Fruit fly (Drosophila melanogaster) whole organism, embryonic: ENCODE data around the gene SsRbeta.

Experiments
- Ada2b ChIP-seq: fragments of 200-800 bp; sonication (Bioruptor generic); IDR thresholded peaks from 2 replicates; pipeline ENCODE4 v1.3.6; 2022; ENCODE audit warnings: missing biosample characterization, missing genetic modification characterization
- Aef1 ChIP-seq: fragments of 200-800 bp; sonication (Bioruptor generic); IDR thresholded peaks from 3 replicates; pipeline ENCODE4 v1.3.6; 2022; ENCODE audit warnings: missing biosample characterization, missing genetic modification characterization
- Antp ChIP-seq: fragments of 200-800 bp; sonication (Bioruptor generic); optimal IDR thresholded peaks from 3 replicates; lab custom pipeline; 2016; ENCODE audit warnings: missing biosample characterization, missing genetic modification characterization
- Bdp1 ChIP-seq: fragments of 200-800 bp; sonication (Bioruptor generic); optimal IDR thresholded peaks from 3 replicates; lab custom pipeline; 2016; ENCODE audit warnings: missing biosample characterization, missing genetic modification characterization
- C15 ChIP-seq: fragments of 200-800 bp; sonication (Bioruptor generic); IDR thresholded peaks from 3 replicates; pipeline ENCODE4 v1.3.6; 2022; ENCODE audit warnings: missing biosample characterization, missing genetic modification characterization
- CG10147 ChIP-seq: fragments of 200-800 bp; sonication (Bioruptor generic); optimal IDR thresholded peaks from 2 replicates; lab custom pipeline; 2019; ENCODE audit warnings: missing biosample characterization, mild to moderate bottlenecking, missing genetic modification characterization, moderate library complexity
- CG1024 ChIP-seq: fragments of 200-800 bp; sonication (Bioruptor generic); IDR thresholded peaks from 2 replicates; pipeline ENCODE4 v1.3.6; 2022; ENCODE audit warnings: missing biosample characterization, missing genetic modification characterization
- CG10274 ChIP-seq: fragments of 200-800 bp; sonication (Bioruptor generic); optimal IDR thresholded peaks from 3 replicates; lab custom pipeline; 2017; ENCODE audit warnings: missing biosample characterization, mild to moderate bottlenecking, missing genetic modification characterization
- CG12219 ChIP-seq: fragments of 200-800 bp; sonication (Bioruptor generic); optimal IDR thresholded peaks from 3 replicates; lab custom pipeline; 2018; ENCODE audit warnings: missing biosample characterization, mild to moderate bottlenecking, missing genetic modification characterization
- CG16815 ChIP-seq: fragments of 200-800 bp; sonication (Bioruptor generic); optimal IDR thresholded peaks from 3 replicates; lab custom pipeline; 2017; ENCODE audit warnings: missing biosample characterization, mild to moderate bottlenecking, missing genetic modification characterization
- CG1792 ChIP-seq: fragments of 200-800 bp; sonication (Bioruptor generic); optimal IDR thresholded peaks from 2 replicates; lab custom pipeline; 2016; ENCODE audit warnings: missing biosample characterization, missing genetic modification characterization
- CG18476 ChIP-seq: fragments of 200-800 bp; sonication (Bioruptor generic); optimal IDR thresholded peaks from 2 replicates; lab custom pipeline; 2016; ENCODE audit warnings: missing biosample characterization, mild to moderate bottlenecking, missing genetic modification characterization
- CG2116 ChIP-seq: fragments of 200-800 bp; sonication (Bioruptor generic); optimal IDR thresholded peaks from 3 replicates; lab custom pipeline; 2018; ENCODE audit warnings: missing biosample characterization, mild to moderate bottlenecking, missing genetic modification characterization
- CG2120 ChIP-seq: fragments of 200-800 bp; sonication (Bioruptor generic); optimal IDR thresholded peaks from 3 replicates; lab custom pipeline; 2016; ENCODE audit warnings: missing biosample characterization, missing genetic modification characterization
- CG2712 ChIP-seq: fragments of 200-800 bp; optimal IDR thresholded peaks from 3 replicates; lab custom pipeline; 2019; ENCODE audit warnings: missing biosample characterization, mild to moderate bottlenecking, missing genetic modification characterization, moderate library complexity
- CG3065 ChIP-seq: fragments of 200-800 bp; sonication (Bioruptor generic); optimal IDR thresholded peaks from 2 replicates; lab custom pipeline; 2016; ENCODE audit warnings: missing biosample characterization, missing genetic modification characterization
- CG31224 ChIP-seq: fragments of 200-800 bp; sonication (Bioruptor generic); IDR thresholded peaks from 2 replicates; pipeline ENCODE4 v1.3.6; 2022; ENCODE audit warnings: missing biosample characterization, missing genetic modification characterization
- CG31388 ChIP-seq: fragments of 200-800 bp; sonication (Bioruptor generic); optimal IDR thresholded peaks from 2 replicates; lab custom pipeline; 2016; ENCODE audit warnings: missing biosample characterization, missing genetic modification characterization
- CG43689 ChIP-seq: fragments of 200-800 bp; sonication (Bioruptor generic); IDR thresholded peaks from 2 replicates; pipeline ENCODE4 v1.3.6; 2022; ENCODE audit warnings: missing biosample characterization, missing genetic modification characterization
- CG4854 ChIP-seq: fragments of 200-800 bp; sonication (Bioruptor generic); optimal IDR thresholded peaks from 2 replicates; lab custom pipeline; 2016; ENCODE audit warnings: missing biosample characterization, missing genetic modification characterization, inconsistent platforms
- CG7357 ChIP-seq: fragments of 200-800 bp; sonication (Bioruptor generic); IDR thresholded peaks from 3 replicates; pipeline ENCODE4 v1.3.6; 2022; ENCODE audit warnings: missing biosample characterization, missing genetic modification characterization
- CG7928 ChIP-seq: fragments of 200-800 bp; sonication (Bioruptor generic); optimal IDR thresholded peaks from 2 replicates; lab custom pipeline; 2017; ENCODE audit warnings: missing biosample characterization, mild to moderate bottlenecking, missing genetic modification characterization
- CrebB ChIP-seq: fragments of 200-800 bp; sonication (Bioruptor generic); optimal IDR thresholded peaks from 3 replicates; lab custom pipeline; 2018; ENCODE audit warnings: missing biosample characterization, mild to moderate bottlenecking, missing genetic modification characterization
- Dbx ChIP-seq: fragments of 200-800 bp; sonication (Bioruptor generic); IDR thresholded peaks from 3 replicates; pipeline ENCODE4 v1.3.6; 2022; ENCODE audit warnings: missing biosample characterization, missing genetic modification characterization
- Fer1 ChIP-seq: fragments of 200-800 bp; sonication (Bioruptor generic); optimal IDR thresholded peaks from 2 replicates; lab custom pipeline; 2017; ENCODE audit warnings: missing biosample characterization, mild to moderate bottlenecking, missing genetic modification characterization
- HLH4C ChIP-seq: fragments of 200-800 bp; sonication (Bioruptor generic); IDR thresholded peaks from 3 replicates; pipeline ENCODE4 v1.3.6; 2022; ENCODE audit warnings: missing biosample characterization, missing genetic modification characterization; ENCODE audit not compliant: partially characterized antibody
- MTF-1 ChIP-seq: fragments of 200-800 bp; sonication (Bioruptor generic); optimal IDR thresholded peaks from 2 replicates; lab custom pipeline; 2018; ENCODE audit warnings: missing biosample characterization, mild to moderate bottlenecking, missing genetic modification characterization, borderline replicate concordance
- Mad ChIP-seq: fragments of 200-800 bp; sonication (Bioruptor generic); optimal IDR thresholded peaks from 2 replicates; lab custom pipeline; 2016; ENCODE audit warnings: missing biosample characterization, missing genetic modification characterization
- NK7.1 ChIP-seq: fragments of 200-800 bp; sonication (Bioruptor generic); optimal IDR thresholded peaks from 3 replicates; lab custom pipeline; 2016; ENCODE audit warnings: missing biosample characterization, missing genetic modification characterization
- Nf-YA ChIP-seq: fragments of 200-800 bp; sonication (Bioruptor generic); IDR thresholded peaks from 2 replicates; pipeline ENCODE4 v1.3.6; 2022; ENCODE audit warnings: missing biosample characterization, missing genetic modification characterization
- NfI ChIP-seq: fragments of 200-800 bp; sonication (Bioruptor generic); optimal IDR thresholded peaks from 3 replicates; lab custom pipeline; 2018; ENCODE audit warnings: missing biosample characterization, mild to moderate bottlenecking, missing genetic modification characterization, moderate library complexity
- Sox100B ChIP-seq: fragments of 200-800 bp; sonication (Bioruptor generic); optimal IDR thresholded peaks from 3 replicates; lab custom pipeline; 2018; ENCODE audit warnings: missing biosample characterization, mild to moderate bottlenecking, missing genetic modification characterization
- Stat92E ChIP-seq, 3 experiments: fragments of >200 bp in 2 of 3; fragments of 200-800 bp in 1 of 3; sonication (Bioruptor generic) in 1 of 3; optimal IDR thresholded peaks; 2 replicates each; lab custom pipeline; 2017 to 2019; ENCODE audit warnings: missing biosample characterization in 3 of 3, missing genetic modification characterization in 3 of 3, mild to moderate bottlenecking in 1 of 3, moderate library complexity in 1 of 3
- ac ChIP-seq: fragments of 200-800 bp; sonication (Bioruptor generic); optimal IDR thresholded peaks from 3 replicates; lab custom pipeline; 2017; ENCODE audit warnings: missing biosample characterization, mild to moderate bottlenecking, missing genetic modification characterization
- ase ChIP-seq: fragments of 200-800 bp; sonication (Bioruptor generic); IDR thresholded peaks from 3 replicates; pipeline ENCODE4 v1.3.6; 2022; ENCODE audit warnings: missing biosample characterization, missing genetic modification characterization
- ash1 ChIP-seq: fragments of 200-800 bp; sonication (Bioruptor generic); optimal IDR thresholded peaks from 2 replicates; lab custom pipeline; 2018; ENCODE audit warnings: missing biosample characterization, mild to moderate bottlenecking, missing genetic modification characterization
- bigmax ChIP-seq: fragments of 200-800 bp; sonication (Bioruptor generic); optimal IDR thresholded peaks from 2 replicates; lab custom pipeline; 2018; ENCODE audit warnings: missing biosample characterization, mild to moderate bottlenecking, missing genetic modification characterization
- dati ChIP-seq: fragments of 200-800 bp; sonication (Bioruptor generic); IDR thresholded peaks from 2 replicates; pipeline ENCODE4 v1.3.6; 2022; ENCODE audit warnings: missing biosample characterization, missing genetic modification characterization
- esg ChIP-seq: fragments of 200-800 bp; sonication (Bioruptor generic); conservative IDR thresholded peaks from 2 replicates; pipeline ENCODE4 v1.3.6; 2022; ENCODE audit warnings: missing biosample characterization, missing genetic modification characterization
- gsb ChIP-seq: fragments of 200-800 bp; sonication (Bioruptor generic); IDR thresholded peaks from 2 replicates; pipeline ENCODE4 v1.3.6; 2022; ENCODE audit warnings: missing biosample characterization, missing genetic modification characterization
- inv ChIP-seq: fragments of 200-800 bp; sonication (Bioruptor generic); IDR thresholded peaks from 2 replicates; pipeline ENCODE4 v1.3.6; 2022; ENCODE audit warnings: missing biosample characterization, missing genetic modification characterization; ENCODE audit not compliant: partially characterized antibody
- lilli ChIP-seq: fragments of 200-800 bp; sonication (Bioruptor generic); optimal IDR thresholded peaks from 3 replicates; lab custom pipeline; 2016; ENCODE audit warnings: missing biosample characterization, missing genetic modification characterization
- lmd ChIP-seq: fragments of 200-800 bp; sonication (Bioruptor generic); IDR thresholded peaks from 2 replicates; pipeline ENCODE4 v1.3.6; 2022; ENCODE audit warnings: missing biosample characterization, missing genetic modification characterization
- nau ChIP-seq: fragments of 200-800 bp; sonication (Bioruptor generic); optimal IDR thresholded peaks from 3 replicates; lab custom pipeline; 2017; ENCODE audit warnings: missing biosample characterization, mild to moderate bottlenecking, missing genetic modification characterization, missing genetic modification reagents
- pfk ChIP-seq: fragments of 200-800 bp; sonication (Bioruptor generic); optimal IDR thresholded peaks from 2 replicates; lab custom pipeline; 2018; ENCODE audit warnings: missing biosample characterization, mild to moderate bottlenecking, missing genetic modification characterization, moderate library complexity
- rib ChIP-seq: fragments of 200-800 bp; sonication (Bioruptor generic); IDR thresholded peaks from 2 replicates; pipeline ENCODE4 v1.3.6; 2022; ENCODE audit warnings: missing biosample characterization, missing genetic modification characterization
- sisA ChIP-seq: fragments of 200-800 bp; sonication (Bioruptor generic); IDR thresholded peaks from 2 replicates; pipeline ENCODE4 v1.3.6; 2022; ENCODE audit warnings: missing biosample characterization, missing genetic modification characterization
- tap ChIP-seq: fragments of 200-800 bp; optimal IDR thresholded peaks from 3 replicates; lab custom pipeline; 2019; ENCODE audit warnings: missing biosample characterization, mild to moderate bottlenecking, missing genetic modification characterization, moderate library complexity
- tgo ChIP-seq: fragments of 200-800 bp; sonication (Bioruptor generic); IDR thresholded peaks from 3 replicates; pipeline ENCODE4 v1.3.6; 2022; ENCODE audit warnings: missing biosample characterization, missing genetic modification characterization

SsRbeta gene

DNA sequence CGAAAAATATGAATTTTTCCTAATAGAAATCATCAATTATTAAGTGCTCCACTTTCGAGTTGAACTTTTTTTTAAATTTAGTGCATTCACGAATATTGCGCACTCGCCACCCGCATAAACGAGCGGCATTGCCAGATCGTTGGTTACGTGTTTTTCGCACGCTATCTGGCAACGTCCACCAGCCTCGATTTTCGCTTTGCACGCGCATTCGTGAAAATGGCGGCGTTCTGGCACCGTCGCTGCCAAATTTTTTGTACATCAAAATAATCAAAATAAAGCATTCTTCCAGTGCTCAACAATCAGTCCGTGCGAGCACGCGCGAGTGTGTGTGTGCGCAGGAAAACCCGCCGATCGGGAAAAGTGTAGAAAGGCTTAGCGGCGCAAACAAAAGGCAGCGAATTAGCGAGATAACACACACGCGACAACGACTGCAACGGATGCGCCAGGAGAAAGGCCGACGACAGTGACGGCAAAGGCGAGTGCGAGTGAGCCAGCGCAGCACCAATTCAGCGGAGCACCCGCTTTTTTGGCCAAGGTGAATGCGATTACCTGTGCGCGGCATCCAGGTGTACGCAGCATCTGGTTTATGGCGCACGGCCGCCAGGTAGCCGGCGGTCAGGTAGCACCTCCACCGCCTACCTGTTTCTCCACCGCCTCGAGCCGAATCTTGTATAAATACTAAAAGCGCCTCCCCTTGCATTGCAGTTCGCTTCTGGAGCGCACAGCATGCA lies 15.6 kb upstream of the SsRbeta start (continued):
- TF ChIP-seq MTF-1 (GFP tag; lab: Kevin White, UChicago), result no peak
- peak; percentile 21 for TF ChIP-seq CG7928 (GFP tag; lab: Kevin White, UChicago)
- no peak for TF ChIP-seq CG3065 (GFP tag; lab: Kevin White, UChicago)
- peak; percentile 78 for TF ChIP-seq tgo (GFP tag; lab: Robert Waterston, UW)
- TF ChIP-seq CG18476 (GFP tag; lab: Kevin White, UChicago), result peak; percentile 72
- TF ChIP-seq Ada2b (GFP tag; lab: Robert Waterston, UW), result peak; percentile 71
- TF ChIP-seq bigmax (GFP tag; lab: Kevin White, UChicago), result peak; percentile 50
- TF ChIP-seq pfk (GFP tag; lab: Kevin White, UChicago), result peak; percentile 58
- peak; percentile 30 for TF ChIP-seq CG10274
- TF ChIP-seq Stat92E (GFP tag; optimal IDR thresholded peaks at IDR 0.05; lab: Kevin White, UChicago), result peak in 1 of 3 experiments; percentile 70
- no peak for TF ChIP-seq CG31388 (GFP tag; lab: Kevin White, UChicago)
- peak; percentile 59; the same call in 2 of the 3 replicates for TF ChIP-seq ase (GFP tag; lab: Robert Waterston, UW)
- peak; percentile 75; the same call in 1 of the 2 replicates for TF ChIP-seq rib (GFP tag; lab: Robert Waterston, UW)
- peak; percentile 88 for TF ChIP-seq Antp (GFP tag; lab: Kevin White, UChicago)
- TF ChIP-seq NK7.1 (GFP tag; lab: Kevin White, UChicago), result peak; percentile 71
- TF ChIP-seq Dbx, result peak; percentile 89
- TF ChIP-seq lmd (GFP tag; lab: Robert Waterston, UW), result peak; percentile 82; the same call in 1 of the 2 replicates
- TF ChIP-seq CG43689 (GFP tag; lab: Robert Waterston, UW), result no peak
- no peak for TF ChIP-seq ac (GFP tag; lab: Kevin White, UChicago)
- TF ChIP-seq dati, result peak; percentile 30; the same call in 1 of the 2 replicates
- TF ChIP-seq Nf-YA (GFP tag; lab: Robert Waterston, UW), result peak; percentile 64; the same call in 1 of the 2 replicates
- peak; percentile 0 for TF ChIP-seq ash1 (GFP tag; lab: Kevin White, UChicago)
- TF ChIP-seq CG2712, result peak; percentile 84
- peak; percentile 73 for TF ChIP-seq CG2116 (GFP tag; lab: Kevin White, UChicago)
- TF ChIP-seq Fer1 (GFP tag; lab: Kevin White, UChicago), result peak; percentile 92
- TF ChIP-seq tap (tag; lab: Kevin White, UChicago), result no peak
- TF ChIP-seq gsb (GFP tag; lab: Robert Waterston, UW), result 0 out of 2 replicates have a peak, but pooled peaks have one; percentile 23
- peak; percentile 81 for TF ChIP-seq Mad (GFP tag; lab: Kevin White, UChicago)
- peak; percentile 70 for TF ChIP-seq Aef1 (GFP tag; lab: Robert Waterston, UW)
- peak; percentile 93 for TF ChIP-seq CG2120 (GFP tag; lab: Kevin White, UChicago)
- TF ChIP-seq CG12219 (GFP tag; lab: Kevin White, UChicago), result peak; percentile 61
- peak; percentile 48; the same call in 1 of the 2 replicates for TF ChIP-seq CG31224 (GFP tag; lab: Robert Waterston, UW)
- peak; percentile 48 for TF ChIP-seq CrebB (tag; lab: Kevin White, UChicago)
- no peak for TF ChIP-seq nau
- peak; percentile 55 for TF ChIP-seq CG4854
- 0 out of 2 replicates have a peak, but pooled peaks have one; percentile 21 for TF ChIP-seq CG1024 (GFP tag; lab: Robert Waterston, UW)
- TF ChIP-seq CG7357 (GFP tag; lab: Robert Waterston, UW), result peak; percentile 19; the same call in 1 of the 3 replicates
- TF ChIP-seq CG1792 (GFP tag; lab: Kevin White, UChicago), result peak; percentile 86
- peak; percentile 78 for TF ChIP-seq Bdp1
- TF ChIP-seq lilli (GFP tag; lab: Kevin White, UChicago), result peak; percentile 94
- TF ChIP-seq esg (GFP tag; lab: Robert Waterston, UW), result peak; percentile 75
- TF ChIP-seq HLH4C, result peak; percentile 65
- TF ChIP-seq C15 (GFP tag; lab: Robert Waterston, UW), result peak; percentile 68; the same call in 1 of the 3 replicates
- peak; percentile 57 for TF ChIP-seq CG16815 (GFP tag; lab: Kevin White, UChicago)
- TF ChIP-seq inv, result peak; percentile 52
- TF ChIP-seq CG10147 (GFP tag; lab: Kevin White, UChicago), result peak; percentile 84
- TF ChIP-seq Sox100B (GFP tag; lab: Kevin White, UChicago), result no peak
- peak; percentile 85 for TF ChIP-seq NfI (GFP tag; lab: Kevin White, UChicago)
- TF ChIP-seq sisA, result peak; percentile 72
